Fruit fly (Drosophila melanogaster) whole organism, adult: ENCODE data around the gene Ube3a.

ENCODE experiments used
- CG11617 ChIP-seq: fragments of 200-800 bp; sonication (Bioruptor generic); optimal IDR thresholded peaks from 2 replicates; lab custom pipeline; 2017; ENCODE audit warnings: mild to moderate bottlenecking, missing biosample characterization, missing genetic modification reagents, missing genetic modification characterization
- CG1620 ChIP-seq: fragments of 200-800 bp; sonication (Bioruptor generic); optimal IDR thresholded peaks from 2 replicates; lab custom pipeline; 2016; ENCODE audit warnings: missing biosample characterization, missing genetic modification characterization
- CG33017 ChIP-seq: fragments of 200-800 bp; sonication (Bioruptor generic); optimal IDR thresholded peaks from 2 replicates; lab custom pipeline; 2018; ENCODE audit warnings: missing biosample characterization, mild to moderate bottlenecking, missing genetic modification characterization, moderate library complexity
- CG5204 ChIP-seq: fragments of 200-800 bp; sonication (Bioruptor generic); optimal IDR thresholded peaks from 2 replicates; lab custom pipeline; 2016; ENCODE audit warnings: missing biosample characterization, missing genetic modification characterization
- Clk ChIP-seq: fragments of 200-800 bp; sonication (Bioruptor generic); optimal IDR thresholded peaks from 2 replicates; lab custom pipeline; 2017; ENCODE audit warnings: missing biosample characterization, missing genetic modification characterization
- Crg-1 ChIP-seq: fragments of 200-800 bp; sonication (Bioruptor generic); optimal IDR thresholded peaks from 2 replicates; lab custom pipeline; 2016; ENCODE audit warnings: missing biosample characterization, missing genetic modification characterization
- Hr96 ChIP-seq: fragments of 200-800 bp; sonication (Bioruptor generic); optimal IDR thresholded peaks from 2 replicates; lab custom pipeline; 2016; ENCODE audit warnings: missing biosample characterization, missing genetic modification characterization
- cic ChIP-seq: fragments of 200-800 bp; sonication (Bioruptor generic); optimal IDR thresholded peaks from 2 replicates; lab custom pipeline; 2017; ENCODE audit warnings: missing biosample characterization, mild to moderate bottlenecking, missing genetic modification characterization, moderate library complexity
- kay ChIP-seq: fragments of 200-800 bp; sonication (Bioruptor generic); peaks from one replicate; lab custom pipeline; 2016; ENCODE audit warnings: missing biosample characterization, missing genetic modification characterization, borderline replicate concordance
- ovo ChIP-seq: fragments of 200-800 bp; sonication (Bioruptor generic); optimal IDR thresholded peaks from 2 replicates; lab custom pipeline; 2016; ENCODE audit warnings: missing biosample characterization, missing genetic modification characterization
- toe ChIP-seq: fragments of 200-800 bp; sonication (Bioruptor generic); optimal IDR thresholded peaks from 2 replicates; lab custom pipeline; 2016; ENCODE audit warnings: missing biosample characterization, missing genetic modification characterization

dm6 chr3L:11183965-11184364 lies 26.4 kb downstream of the Ube3a start:
- TF ChIP-seq Clk (GFP tag; lab: Kevin White, UChicago) (no peak), ovo (GFP tag; lab: Kevin White, UChicago) (no peak), toe (no peak), CG1620 (GFP tag; lab: Kevin White, UChicago) (no peak), Hr96 (GFP tag; lab: Kevin White, UChicago) (no peak), kay (GFP tag; lab: Kevin White, UChicago) (no peak), CG33017 (tag; lab: Kevin White, UChicago) (no peak), cic (no peak), CG11617 (GFP tag; lab: Kevin White, UChicago) (no peak), CG5204 (GFP tag; lab: Kevin White, UChicago) (no peak), Crg-1 (no peak)
